Worm (Caenorhabditis elegans) whole organism, young adult: ENCODE measurements around the gene T26A5.2.

ENCODE experiments used
- B0019.2 ChIP-seq: fragments of 200-800 bp; sonication (Bioruptor generic); conservative IDR thresholded peaks from 2 replicates; pipeline ENCODE4 v1.3.6; 2022; ENCODE audit warnings: missing genetic modification reagents, missing genetic modification characterization, missing compliant biosample characterization
- F23B12.7 ChIP-seq: sonication (generic microtip); optimal IDR thresholded peaks from 2 replicates; lab custom pipeline; 2017; ENCODE audit warnings: missing genetic modification characterization, mild to moderate bottlenecking, missing compliant biosample characterization, antibody characterized with exemption, moderate library complexity; ENCODE audit not compliant: insufficient read depth
- F57A8.1 ChIP-seq: fragments of 200-800 bp; sonication (Bioruptor generic); optimal IDR thresholded peaks from 2 replicates; lab custom pipeline; 2018; ENCODE audit warnings: mild to moderate bottlenecking, missing genetic modification characterization, moderate library complexity, missing compliant biosample characterization
- bed-1 ChIP-seq: fragments of 200-800 bp; sonication (Bioruptor generic); IDR thresholded peaks from 2 replicates; pipeline ENCODE4 v1.3.6; 2022; ENCODE audit warnings: missing genetic modification reagents, missing genetic modification characterization, missing compliant biosample characterization
- efl-1 ChIP-seq: fragments of 150-350 bp; optimal IDR thresholded peaks from 2 replicates; lab custom pipeline; 2014; ENCODE audit warnings: missing biosample characterization, missing genetic modification reagents, missing genetic modification characterization
- fkh-3 ChIP-seq: sonication (generic microtip); optimal IDR thresholded peaks from 2 replicates; lab custom pipeline; 2016; ENCODE audit warnings: mild to moderate bottlenecking, missing genetic modification characterization, missing compliant biosample characterization
- nfya-2 ChIP-seq: fragments of 200-800 bp; sonication (Bioruptor generic); IDR thresholded peaks from 2 replicates; pipeline ENCODE4 v1.3.6; 2022; ENCODE audit warnings: missing genetic modification reagents, missing genetic modification characterization, missing compliant biosample characterization
- nfyb-1 ChIP-seq: fragments of 200-800 bp; sonication (Bioruptor generic); IDR thresholded peaks from 2 replicates; pipeline ENCODE4 v1.3.6; 2022; ENCODE audit warnings: missing genetic modification reagents, missing genetic modification characterization, missing compliant biosample characterization
- rec-8 ChIP-seq, 2 experiments: sonication (generic microtip); optimal IDR thresholded peaks; 2 replicates each; lab custom pipeline; 2016; ENCODE audit warnings: mild to moderate bottlenecking in 2 of 2, missing genetic modification characterization in 2 of 2, missing genetic modification reagents in 2 of 2, missing genotype in 2 of 2, missing biosample characterization in 1 of 2, missing compliant biosample characterization in 1 of 2, moderate library complexity in 1 of 2
- snpc-4 ChIP-seq, 5 experiments: fragments of 150-350 bp in 1 of 5; sonication (generic microtip) in 4 of 5; optimal IDR thresholded peaks; 2 replicates each; lab custom pipeline; 2014 to 2018; ENCODE audit warnings: missing genetic modification characterization in 5 of 5, missing biosample characterization in 3 of 5, antibody characterized with exemption in 2 of 5, mild to moderate bottlenecking in 2 of 5, missing compliant biosample characterization in 2 of 5, missing genotype in 2 of 5, moderate library complexity in 2 of 5, missing genetic modification reagents in 1 of 5

ce11 chrIII:6492807-6493206 lies 25.7 kb downstream of the T26A5.2 start, which contains the start of gene srb-11:
- TF ChIP-seq nfyb-1 (GFP tag; lab: Robert Waterston, UW) (no peak), rec-8 (tag; optimal IDR thresholded peaks at IDR 0.05; lab: Kevin White, UChicago) (no peak), F23B12.7 (no peak), efl-1 (GFP tag; lab: Kevin White, UChicago) (no peak), F57A8.1 (GFP tag; lab: Kevin White, UChicago) (no peak), bed-1 (GFP tag; lab: Robert Waterston, UW) (no peak), B0019.2 (GFP tag; lab: Robert Waterston, UW) (no peak), nfya-2 (no peak), snpc-4 (GFP tag; optimal IDR thresholded peaks at IDR 0.05; lab: Kevin White, UChicago) (no peak), snpc-4 (tag; optimal IDR thresholded peaks at IDR 0.05; lab: Kevin White, UChicago) (no peak), fkh-3 (tag; lab: Kevin White, UChicago) (no peak)
